Fruit fly (Drosophila melanogaster): Measurements from ENCODE around the gene CG34302.

DNA sequence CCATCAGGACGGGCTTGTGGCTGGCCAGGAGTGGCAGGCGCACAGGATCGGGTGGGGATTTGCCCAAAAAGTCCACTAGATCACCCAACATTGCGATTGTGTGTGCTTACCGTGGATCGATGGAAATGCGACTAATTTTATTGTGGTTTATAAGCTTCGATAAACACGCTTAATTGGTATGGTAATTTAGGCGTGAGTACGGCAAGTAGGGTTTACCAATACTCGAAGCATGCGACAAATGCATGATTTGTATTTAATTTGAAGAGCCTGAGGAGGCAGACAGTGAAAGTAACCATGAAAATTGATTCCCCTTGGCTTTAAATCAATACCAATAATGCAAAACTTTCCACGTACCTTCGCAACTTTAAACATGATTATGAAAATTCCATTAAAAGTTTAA is 3.8 kb downstream of the CG34302 start, which contains the start of gene CG9458:
- TF ChIP-seq usp (GFP tag; optimal IDR thresholded peaks at IDR 0.05) (no peak), N (GFP tag; optimal IDR thresholded peaks at IDR 0.05) (no peak), fru (GFP tag; optimal IDR thresholded peaks at IDR 0.05) (no peak), sv (GFP tag; optimal IDR thresholded peaks at IDR 0.05) (no peak), Vsx2 (GFP tag; optimal IDR thresholded peaks at IDR 0.05; ENCODE audit: partially characterized antibody) (no peak), psq (GFP tag; optimal IDR thresholded peaks at IDR 0.05) (no peak), Dfd (GFP tag; optimal IDR thresholded peaks at IDR 0.05) (no peak), jim (GFP tag; optimal IDR thresholded peaks at IDR 0.05) (no peak), CG9705 (GFP tag; optimal IDR thresholded peaks at IDR 0.05) (no peak), br (GFP tag; optimal IDR thresholded peaks at IDR 0.05) (no peak)

Measured in whole organism, wandering third instar larva.